Worm (Caenorhabditis elegans) whole organism, late embryonic: ENCODE data around the gene gldi-8.

Source experiments
- C38D4.7 ChIP-seq: fragments of 200-800 bp; sonication (Bioruptor generic); optimal IDR thresholded peaks from 2 replicates; lab custom pipeline; 2018; ENCODE audit warnings: mild to moderate bottlenecking, missing genetic modification characterization, moderate library complexity, missing compliant biosample characterization
- ama-1 ChIP-seq: fragments of 150-350 bp; optimal IDR thresholded peaks from 2 replicates; lab custom pipeline; 2014
- ceh-34 ChIP-seq: sonication (generic microtip); optimal IDR thresholded peaks from 2 replicates; lab custom pipeline; 2016; ENCODE audit warnings: mild to moderate bottlenecking, missing genetic modification characterization, missing compliant biosample characterization
- fkh-10 ChIP-seq: fragments of 150-350 bp; optimal IDR thresholded peaks from 2 replicates; lab custom pipeline; 2014; ENCODE audit warnings: missing biosample characterization, missing genetic modification reagents, missing genetic modification characterization
- hlh-8 ChIP-seq: sonication (generic microtip); optimal IDR thresholded peaks from 2 replicates; lab custom pipeline; 2016; ENCODE audit warnings: missing genotype, missing genetic modification characterization, missing compliant biosample characterization
- lin-11 ChIP-seq: fragments of 200-800 bp; sonication (Bioruptor generic); optimal IDR thresholded peaks from 2 replicates; lab custom pipeline; 2018; ENCODE audit warnings: mild to moderate bottlenecking, missing genetic modification characterization, missing compliant biosample characterization
- nhr-11 ChIP-seq: fragments of 150-350 bp; optimal IDR thresholded peaks from 2 replicates; lab custom pipeline; 2014; ENCODE audit warnings: missing biosample characterization, missing genetic modification characterization
- npax-4 ChIP-seq: sonication (generic microtip); optimal IDR thresholded peaks from 2 replicates; lab custom pipeline; 2016; ENCODE audit warnings: missing genetic modification characterization, missing compliant biosample characterization
- pros-1 ChIP-seq: fragments of 150-350 bp; optimal IDR thresholded peaks from 2 replicates; lab custom pipeline; 2014; ENCODE audit warnings: missing biosample characterization, missing genetic modification reagents, missing genetic modification characterization
- unc-86 ChIP-seq: sonication (generic microtip); optimal IDR thresholded peaks from 2 replicates; lab custom pipeline; 2016; ENCODE audit warnings: missing genetic modification characterization, missing compliant biosample characterization

DNA sequence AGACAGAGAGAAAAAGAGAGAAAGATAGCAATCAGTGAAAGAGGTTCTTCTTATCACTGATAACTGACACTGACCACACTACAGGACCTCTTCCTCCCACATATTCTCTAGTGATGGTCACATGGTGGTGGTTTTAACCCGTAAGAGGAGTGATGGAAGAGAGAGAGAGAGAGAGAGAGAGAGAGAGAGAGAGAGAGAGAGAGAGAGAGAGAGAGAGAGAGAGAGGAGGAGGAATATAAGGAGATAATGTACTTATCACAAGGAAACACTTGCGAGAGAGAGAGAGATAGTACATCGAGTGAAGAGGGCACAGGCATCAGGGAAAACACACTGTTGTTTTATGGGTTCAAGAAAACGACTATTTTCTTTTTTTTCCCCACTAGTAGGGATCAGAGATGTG lies 49.9 kb downstream of the gldi-8 start:
- TF ChIP-seq hlh-8 (tag; lab: Kevin White, UChicago) (no peak), npax-4 (tag; lab: Kevin White, UChicago) (no peak), ama-1 (lab: Kevin White, UChicago) (no peak), C38D4.7 (GFP tag; lab: Kevin White, UChicago) (no peak), nhr-11 (tag; lab: Kevin White, UChicago) (no peak), ceh-34 (no peak), fkh-10 (GFP tag; lab: Kevin White, UChicago) (no peak), unc-86 (no peak), lin-11 (tag; lab: Kevin White, UChicago) (no peak), pros-1 (tag; lab: Kevin White, UChicago) (no peak)
